Fruit fly (Drosophila melanogaster) whole organism, wandering third instar larva: ENCODE measurements around the gene CG13137.

Source experiments
- Abd-B ChIP-seq: fragments of >200 bp; optimal IDR thresholded peaks from 2 replicates; lab custom pipeline; 2017; ENCODE audit warnings: missing biosample characterization, missing genetic modification characterization
- CrebA ChIP-seq: fragments of 200-800 bp; sonication (Bioruptor generic); optimal IDR thresholded peaks from 2 replicates; lab custom pipeline; 2016; ENCODE audit warnings: missing biosample characterization, mild to moderate bottlenecking, missing genetic modification characterization, borderline replicate concordance
- Dfd ChIP-seq: fragments of >200 bp; optimal IDR thresholded peaks from 2 replicates; lab custom pipeline; 2017; ENCODE audit warnings: missing biosample characterization, missing genetic modification characterization
- GATAd ChIP-seq: sonication (Bioruptor generic); optimal IDR thresholded peaks from 2 replicates; lab custom pipeline; 2016; ENCODE audit warnings: missing biosample characterization, missing genetic modification characterization
- HLH106 ChIP-seq: fragments of 200-800 bp; optimal IDR thresholded peaks from 3 replicates; lab custom pipeline; 2019; ENCODE audit warnings: missing biosample characterization, mild to moderate bottlenecking, missing genetic modification characterization, moderate library complexity
- Hr78 ChIP-seq: fragments of >200 bp; optimal IDR thresholded peaks from 2 replicates; lab custom pipeline; 2017; ENCODE audit warnings: missing biosample characterization, missing genetic modification characterization
- Hr83 ChIP-seq: fragments of 200-300 bp; sonication (Bioruptor generic); optimal IDR thresholded peaks from 2 replicates; lab custom pipeline; 2016; ENCODE audit warnings: missing biosample characterization, mild to moderate bottlenecking, missing genetic modification characterization, moderate library complexity; ENCODE audit not compliant: poor library complexity, severe bottlenecking
- Jra ChIP-seq: sonication (Bioruptor generic); optimal IDR thresholded peaks from 2 replicates; lab custom pipeline; 2016; ENCODE audit warnings: missing biosample characterization, missing genetic modification characterization
- Mio ChIP-seq: sonication (Bioruptor generic); optimal IDR thresholded peaks from 2 replicates; lab custom pipeline; 2016; ENCODE audit warnings: missing biosample characterization, missing genetic modification characterization
- Myc ChIP-seq: fragments of >200 bp; optimal IDR thresholded peaks from 2 replicates; lab custom pipeline; 2017
- N ChIP-seq: fragments of >200 bp; optimal IDR thresholded peaks from 2 replicates; lab custom pipeline; 2018; ENCODE audit warnings: missing biosample characterization, missing external identifiers, missing genetic modification characterization
- OdsH ChIP-seq: fragments of 200-800 bp; sonication (Bioruptor generic); optimal IDR thresholded peaks from 2 replicates; lab custom pipeline; 2016; ENCODE audit warnings: missing biosample characterization, mild to moderate bottlenecking, missing genetic modification characterization
- Rel ChIP-seq, 2 experiments: fragments of 200-800 bp; sonication (Bioruptor generic) in 1 of 2; optimal IDR thresholded peaks; 2 replicates in 1 of 2; 3 replicates in 1 of 2; lab custom pipeline; 2016 to 2019; ENCODE audit warnings: mild to moderate bottlenecking in 2 of 2, missing biosample characterization in 2 of 2, missing genetic modification characterization in 2 of 2, moderate library complexity in 1 of 2
- Sp1 ChIP-seq: fragments of 200-800 bp; sonication (Bioruptor generic); optimal IDR thresholded peaks from 3 replicates; lab custom pipeline; 2019; ENCODE audit warnings: missing biosample characterization, mild to moderate bottlenecking, missing genetic modification characterization, moderate library complexity
- br ChIP-seq: fragments of 200-800 bp; sonication (Bioruptor generic); optimal IDR thresholded peaks from 2 replicates; lab custom pipeline; 2016; ENCODE audit warnings: missing biosample characterization, missing genetic modification characterization
- dl ChIP-seq, 2 experiments: fragments of 175-275, 200-275 bp in 1 of 2; fragments of 200-275 bp in 1 of 2; sonication (Bioruptor generic); optimal IDR thresholded peaks; lab custom pipeline; 2018; ENCODE audit warnings: mild to moderate bottlenecking in 2 of 2, missing biosample characterization in 2 of 2, missing genetic modification characterization in 2 of 2, moderate library complexity in 2 of 2; ENCODE audit not compliant: partially characterized antibody in 2 of 2, insufficient read depth in 1 of 2
- dmrt93B ChIP-seq: fragments of 200-800 bp; sonication (Bioruptor generic); optimal IDR thresholded peaks from 2 replicates; lab custom pipeline; 2018; ENCODE audit warnings: missing biosample characterization, mild to moderate bottlenecking, missing genetic modification characterization
- dsf ChIP-seq: sonication (Bioruptor generic); optimal IDR thresholded peaks from 2 replicates; lab custom pipeline; 2016; ENCODE audit warnings: missing biosample characterization, missing genetic modification characterization, borderline replicate concordance
- ey ChIP-seq: fragments of 200-800 bp; sonication (Bioruptor generic); optimal IDR thresholded peaks from 2 replicates; lab custom pipeline; 2016; ENCODE audit warnings: missing biosample characterization, missing genetic modification characterization
- foxo ChIP-seq, 2 experiments: fragments of 200-800 bp; sonication (Bioruptor generic); optimal IDR thresholded peaks; 2 replicates in 1 of 2; 3 replicates in 1 of 2; lab custom pipeline; 2016 to 2017; ENCODE audit warnings: missing biosample characterization in 2 of 2, missing genetic modification characterization in 2 of 2
- fru ChIP-seq: fragments of 200-800 bp; sonication (Bioruptor generic); optimal IDR thresholded peaks from 3 replicates; lab custom pipeline; 2016; ENCODE audit warnings: missing biosample characterization, mild to moderate bottlenecking, missing genetic modification characterization
- h ChIP-seq: fragments of 200-800 bp; sonication (Bioruptor generic); optimal IDR thresholded peaks from 3 replicates; lab custom pipeline; 2016; ENCODE audit warnings: missing biosample characterization, mild to moderate bottlenecking, missing genetic modification characterization
- jim ChIP-seq: fragments of 175-275, 200-325 bp; sonication (Bioruptor generic); optimal IDR thresholded peaks from 2 replicates; lab custom pipeline; 2016; ENCODE audit warnings: missing biosample characterization, mild to moderate bottlenecking, missing genetic modification characterization
- lola ChIP-seq: fragments of >200 bp; optimal IDR thresholded peaks from 2 replicates; lab custom pipeline; 2017; ENCODE audit warnings: missing biosample characterization, missing genetic modification characterization
- pan ChIP-seq: fragments of >200 bp; optimal IDR thresholded peaks from 2 replicates; lab custom pipeline; 2017
- psq ChIP-seq: fragments of 200-800 bp; sonication (Bioruptor generic); optimal IDR thresholded peaks from 3 replicates; lab custom pipeline; 2017; ENCODE audit warnings: missing biosample characterization, mild to moderate bottlenecking, missing genetic modification characterization, moderate library complexity
- rgr ChIP-seq: fragments of 200-800 bp; sonication (Bioruptor generic); optimal IDR thresholded peaks from 3 replicates; lab custom pipeline; 2016; ENCODE audit warnings: missing biosample characterization, mild to moderate bottlenecking, missing genetic modification characterization
- sv ChIP-seq: fragments of 200-800 bp; sonication (Bioruptor generic); optimal IDR thresholded peaks from 3 replicates; lab custom pipeline; 2016; ENCODE audit warnings: missing biosample characterization, missing genetic modification characterization
- tai ChIP-seq: sonication (Bioruptor generic); optimal IDR thresholded peaks from 2 replicates; lab custom pipeline; 2016; ENCODE audit warnings: missing biosample characterization, missing genetic modification characterization

Gene CG13137

DNA sequence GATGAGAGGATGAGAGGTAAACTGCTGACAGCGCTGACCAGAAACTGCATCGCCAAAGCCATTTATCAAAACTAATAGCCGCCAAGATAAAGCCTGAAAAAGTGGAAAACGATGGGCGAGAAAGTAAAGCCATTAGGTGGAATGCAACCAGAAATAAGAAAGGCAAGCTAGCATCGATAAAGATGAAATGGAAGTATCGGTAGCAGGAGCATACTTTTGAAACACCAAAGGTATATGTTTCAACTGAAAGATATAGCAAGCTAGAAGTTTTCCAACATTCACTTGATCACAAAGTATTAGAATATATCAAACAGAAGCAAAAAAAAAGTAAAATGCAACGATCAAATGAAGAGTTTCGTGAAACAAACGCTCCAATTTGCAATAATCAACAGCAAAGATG lies at the start of gene CG13137:
TSS of gene CG13137 (plus strand) at position 301 of the 400 bp plus-strand sequence.
- TF ChIP-seq dsf (GFP tag; lab: Kevin White, UChicago) (no peak), CrebA (GFP tag; lab: Kevin White, UChicago) (no peak), Myc (lab: Kevin White, UChicago) (no peak), dl (GFP tag; optimal IDR thresholded peaks at IDR 0.05; lab: Kevin White, UChicago; ENCODE audit: insufficient read depth in 1 of 2, partially characterized antibody in 2 of 2) (no peak), lola (GFP tag; lab: Kevin White, UChicago) (no peak)

DNA sequence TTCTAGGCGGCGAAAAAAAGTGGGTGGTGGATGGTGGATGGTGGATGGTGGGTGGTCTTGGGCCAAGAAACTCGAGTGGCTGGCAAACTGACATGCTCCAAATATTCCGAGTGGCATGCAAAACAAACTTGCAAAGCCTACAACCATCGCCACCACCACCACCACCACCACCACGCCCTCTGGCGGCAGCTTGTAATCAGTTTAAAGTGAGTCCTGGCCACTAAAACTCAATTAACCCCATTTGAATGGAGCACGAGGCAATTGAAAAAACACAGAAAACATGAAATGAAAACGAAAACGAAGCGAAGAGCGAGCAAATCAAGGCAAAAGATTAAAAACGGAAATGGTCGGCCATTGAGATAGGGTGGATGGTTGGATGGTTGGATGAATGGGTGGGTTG lies 48.5 kb upstream of the CG13137 start:
- TF ChIP-seq h (GFP tag; lab: Kevin White, UChicago), result no peak
- no peak for TF ChIP-seq rgr (GFP tag; lab: Kevin White, UChicago)

DNA sequence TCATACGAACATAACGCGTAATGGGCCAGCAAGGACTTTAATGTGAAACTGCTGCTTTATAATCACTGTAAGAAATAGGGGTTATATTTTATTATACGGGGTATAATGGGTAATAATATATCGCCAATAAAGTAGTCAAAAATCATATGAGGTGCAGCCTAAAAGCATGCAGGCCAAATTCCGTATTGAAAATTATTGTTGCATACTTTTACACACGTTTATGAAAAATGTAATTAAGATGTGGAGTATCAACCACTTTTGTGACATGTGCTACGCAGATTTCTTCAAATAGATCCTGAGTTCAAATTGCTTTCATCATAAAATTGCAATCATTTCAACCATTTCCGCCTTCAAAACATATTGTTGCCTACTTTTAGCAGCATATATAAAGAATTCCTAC lies 41.7 kb upstream of the CG13137 start:
- TF ChIP-seq Jra, result no peak
- no peak for TF ChIP-seq jim (GFP tag; lab: Kevin White, UChicago)

DNA sequence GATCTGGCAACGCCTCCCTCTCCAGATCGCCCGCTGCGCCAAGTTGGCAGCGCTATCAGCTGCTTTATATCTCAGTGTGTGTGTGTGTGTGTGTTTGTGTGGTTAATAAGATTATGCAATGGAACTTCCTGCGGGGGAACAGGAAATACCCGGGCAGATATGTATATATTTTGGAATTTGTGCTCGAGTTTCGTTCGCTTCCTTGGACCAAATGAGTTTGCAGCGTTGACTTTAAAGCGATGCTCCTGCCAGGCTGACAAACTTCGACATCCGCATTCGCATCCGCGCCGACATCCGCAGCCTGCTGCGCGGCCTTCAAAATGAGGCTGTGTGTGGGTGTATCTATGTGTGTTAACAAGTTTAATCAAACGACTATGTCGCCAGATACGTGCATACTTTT lies 29.2 kb upstream of the CG13137 start:
- TF ChIP-seq Myc (lab: Kevin White, UChicago) (peak; percentile 36), jim (GFP tag; lab: Kevin White, UChicago) (no peak), Hr78 (GFP tag; lab: Kevin White, UChicago) (no peak), pan (lab: Kevin White, UChicago) (no peak), dmrt93B (peak; percentile 28), Dfd (GFP tag; lab: Kevin White, UChicago) (no peak), sv (GFP tag; lab: Kevin White, UChicago) (no peak), dsf (GFP tag; lab: Kevin White, UChicago) (no peak), dl (GFP tag; optimal IDR thresholded peaks at IDR 0.05; lab: Kevin White, UChicago; ENCODE audit: insufficient read depth in 1 of 2, partially characterized antibody in 2 of 2) (no peak), OdsH (GFP tag; lab: Kevin White, UChicago) (no peak), Mio (GFP tag; lab: Kevin White, UChicago) (no peak), foxo (GFP tag; optimal IDR thresholded peaks at IDR 0.05; lab: Kevin White, UChicago) (no peak), GATAd (GFP tag; lab: Kevin White, UChicago) (no peak), lola (GFP tag; lab: Kevin White, UChicago) (no peak), rgr (GFP tag; lab: Kevin White, UChicago) (no peak), Hr83 (GFP tag; lab: Kevin White, UChicago) (no peak)

DNA sequence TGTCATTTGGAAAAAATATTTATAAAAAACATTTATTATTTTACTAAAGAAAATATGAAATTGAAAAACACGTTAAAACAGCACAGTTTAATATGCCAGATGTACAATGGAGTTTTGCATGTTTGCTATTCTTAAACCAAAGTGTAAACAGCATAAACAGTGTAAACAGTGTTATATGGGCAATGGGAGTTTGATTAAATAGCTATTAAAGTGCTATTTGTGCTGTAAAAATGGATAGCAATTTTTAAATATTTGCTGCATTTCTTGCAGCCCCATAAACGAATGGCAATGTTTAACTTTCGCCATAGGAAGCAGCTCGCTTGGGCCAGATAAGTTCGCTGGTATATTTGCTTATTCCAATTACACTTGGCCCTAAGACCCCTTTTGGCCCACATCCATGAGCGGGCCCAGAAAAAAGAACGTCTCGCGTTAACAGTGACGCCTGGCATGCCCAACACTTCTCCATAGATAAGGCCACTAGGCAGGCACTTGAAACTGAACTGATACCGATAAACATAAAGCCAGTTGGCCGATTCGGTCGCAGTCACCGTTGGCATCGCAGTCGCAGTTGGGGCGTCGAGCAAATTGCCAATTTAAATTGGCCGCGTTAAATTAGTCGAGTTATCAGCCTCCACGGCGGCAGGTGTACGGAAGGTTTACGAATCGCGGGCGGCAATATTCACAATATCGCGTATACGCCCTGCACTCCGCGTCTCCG lies 28.1 kb upstream of the CG13137 start, which contains the start of gene CG4839:
TSS of gene CG4839 (plus strand) at position 541 of the 718 bp plus-strand sequence.
- peak; percentile 43 for TF ChIP-seq rgr (GFP tag; lab: Kevin White, UChicago)
- peak; percentile 61 for TF ChIP-seq br (GFP tag; lab: Kevin White, UChicago)
- no peak for TF ChIP-seq tai (GFP tag; lab: Kevin White, UChicago)
- TF ChIP-seq h (GFP tag; lab: Kevin White, UChicago), result peak; percentile 58
- peak in 1 of 2 experiments; percentile 52 for TF ChIP-seq foxo (GFP tag; optimal IDR thresholded peaks at IDR 0.05; lab: Kevin White, UChicago)
- no peak for TF ChIP-seq pan (lab: Kevin White, UChicago)
- no peak for TF ChIP-seq Rel (GFP tag; optimal IDR thresholded peaks at IDR 0.05; lab: Kevin White, UChicago)
- peak; percentile 1 for TF ChIP-seq Rel (tag; optimal IDR thresholded peaks at IDR 0.05; lab: Kevin White, UChicago)
- peak; percentile 29 for TF ChIP-seq fru (GFP tag; lab: Kevin White, UChicago)
- TF ChIP-seq HLH106 (tag; lab: Kevin White, UChicago), result peak; percentile 25
- TF ChIP-seq ey (GFP tag; lab: Kevin White, UChicago), result peak; percentile 30
- no peak for TF ChIP-seq lola (GFP tag; lab: Kevin White, UChicago)

DNA sequence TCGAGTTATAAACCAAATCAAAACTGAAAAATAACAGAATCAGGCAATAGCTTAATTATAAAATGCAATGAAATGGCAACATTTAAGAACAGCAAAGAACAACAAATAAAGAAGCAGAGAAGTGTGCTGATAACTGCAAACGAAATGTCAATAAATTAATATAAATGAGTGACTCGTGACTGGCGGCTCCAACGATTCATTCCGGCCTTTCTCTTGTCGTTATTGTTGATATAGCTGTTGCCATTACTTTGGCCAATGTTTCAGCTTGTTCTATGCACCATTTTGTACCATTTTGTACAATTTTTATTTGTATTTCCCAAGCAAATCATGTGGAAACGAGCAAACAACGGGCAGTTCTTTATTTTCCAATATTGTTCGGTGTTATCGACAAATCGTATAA lies 26.9 kb upstream of the CG13137 start:
- TF ChIP-seq Sp1 (GFP tag; lab: Kevin White, UChicago) (no peak), Abd-B (GFP tag; lab: Kevin White, UChicago) (no peak), OdsH (GFP tag; lab: Kevin White, UChicago) (no peak), psq (GFP tag; lab: Kevin White, UChicago) (no peak), CrebA (GFP tag; lab: Kevin White, UChicago) (no peak), N (GFP tag; lab: Kevin White, UChicago) (no peak), lola (GFP tag; lab: Kevin White, UChicago) (no peak)
